Fruit fly (Drosophila melanogaster): ENCODE results near the gene trem.

trem gene

DNA sequence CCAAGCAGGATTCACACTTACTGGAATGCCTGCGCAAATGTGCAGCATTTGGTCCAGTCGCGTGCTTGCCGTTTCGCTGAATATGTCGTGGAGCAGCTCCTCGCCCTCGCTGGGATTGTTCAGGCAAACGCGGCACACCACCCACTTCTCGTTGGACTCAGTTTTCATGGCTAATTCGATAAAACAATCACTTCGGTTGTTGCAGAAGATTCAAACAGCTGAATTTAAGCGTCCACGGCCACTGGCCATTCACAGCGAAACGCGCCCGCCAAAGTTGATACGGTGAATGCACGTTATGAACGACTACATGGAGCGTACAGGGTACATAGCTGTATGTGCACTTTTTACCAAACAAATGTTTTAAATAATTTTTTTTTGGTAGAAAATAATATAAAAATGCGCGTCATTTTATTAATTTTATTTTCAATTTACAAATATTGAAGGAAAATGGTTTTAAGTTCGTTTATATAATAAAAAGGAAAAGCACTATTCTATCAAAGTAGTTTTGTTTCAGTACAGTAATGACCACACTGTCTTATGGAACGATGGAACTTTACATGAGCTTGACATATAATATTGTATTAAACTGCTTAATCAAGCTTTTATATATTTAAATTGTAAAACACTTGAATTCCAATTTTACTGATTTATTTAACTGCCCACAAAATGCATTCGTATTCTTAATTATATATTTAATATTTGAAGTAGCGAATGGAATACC is at the start of gene trem (continued):
- TF ChIP-seq Sox15 (GFP tag; optimal IDR thresholded peaks at IDR 0.05) = peak; percentile 75
- no peak for TF ChIP-seq CG6808 (GFP tag; optimal IDR thresholded peaks at IDR 0.05)
- peak; percentile 29 to 89 for TF ChIP-seq salr (GFP tag; optimal IDR thresholded peaks at IDR 0.05)
- no peak for TF ChIP-seq Lpt (GFP tag; optimal IDR thresholded peaks at IDR 0.05)
- TF ChIP-seq Blimp-1 (GFP tag; optimal IDR thresholded peaks at IDR 0.05) = peak; percentile 41
- TF ChIP-seq fd85E (GFP tag; optimal IDR thresholded peaks at IDR 0.05) = no peak
- TF ChIP-seq vri (GFP tag; optimal IDR thresholded peaks at IDR 0.05) = no peak
- no peak for TF ChIP-seq Hr38 (GFP tag; optimal IDR thresholded peaks at IDR 0.05)
- peak; percentile 67 for TF ChIP-seq CG8319 (GFP tag; optimal IDR thresholded peaks at IDR 0.05)

dm6 chr3R:20080205-20080604 is 49.1 kb upstream of the trem start:
- no peak for TF ChIP-seq pdm3 (GFP tag; optimal IDR thresholded peaks at IDR 0.05)
- no peak for TF ChIP-seq CG34406 (GFP tag; optimal IDR thresholded peaks at IDR 0.05)
- TF ChIP-seq spab (GFP tag; optimal IDR thresholded peaks at IDR 0.05) = no peak
- no peak for TF ChIP-seq Ets96B (tag; optimal IDR thresholded peaks at IDR 0.05)
- no peak for TF ChIP-seq lz (GFP tag; optimal IDR thresholded peaks at IDR 0.05)
- TF ChIP-seq CG6854 (GFP tag; optimal IDR thresholded peaks at IDR 0.05) = no peak
- no peak for TF ChIP-seq CG6792 (GFP tag; optimal IDR thresholded peaks at IDR 0.05)
- TF ChIP-seq Lpt (GFP tag; optimal IDR thresholded peaks at IDR 0.05) = no peak
- TF ChIP-seq dsx (GFP tag; optimal IDR thresholded peaks at IDR 0.05; ENCODE audit: poor library complexity, severe bottlenecking) = no peak
- TF ChIP-seq cyc (GFP tag; optimal IDR thresholded peaks at IDR 0.05) = no peak
- no peak for TF ChIP-seq CG11902 (GFP tag; optimal IDR thresholded peaks at IDR 0.05)
- no peak for TF ChIP-seq CG11294 (GFP tag; IDR thresholded peaks at IDR 0.05)
- TF ChIP-seq CG8319 (GFP tag; optimal IDR thresholded peaks at IDR 0.05) = no peak

DNA sequence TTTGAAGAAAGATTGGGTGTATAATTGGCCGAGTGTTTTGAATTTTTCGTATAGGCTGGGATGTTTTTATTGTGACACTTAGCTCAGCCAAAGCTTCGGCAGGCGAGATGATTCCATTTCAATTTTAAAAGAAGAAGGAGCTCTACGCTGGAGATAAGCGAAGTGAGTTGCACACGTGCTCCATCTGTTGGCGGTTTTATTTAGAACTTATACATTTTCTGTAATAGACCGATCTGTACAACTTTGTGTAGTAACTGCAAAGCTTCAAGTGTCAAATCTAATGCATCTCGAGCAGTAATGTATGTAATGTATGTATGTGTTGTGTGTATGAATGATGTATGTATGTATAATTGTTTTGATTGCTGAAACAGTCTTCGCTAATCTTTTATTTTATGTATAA is 35.3 kb upstream of the trem start:
- TF ChIP-seq ss (GFP tag; optimal IDR thresholded peaks at IDR 0.05) (no peak), vri (GFP tag; optimal IDR thresholded peaks at IDR 0.05) (no peak), CG6854 (GFP tag; optimal IDR thresholded peaks at IDR 0.05) (no peak), CG16779 (tag; optimal IDR thresholded peaks at IDR 0.05) (no peak), CG6808 (GFP tag; optimal IDR thresholded peaks at IDR 0.05) (no peak), topi (GFP tag; optimal IDR thresholded peaks at IDR 0.05) (no peak), acj6 (GFP tag; optimal IDR thresholded peaks at IDR 0.05) (no peak), Smox (GFP tag; optimal IDR thresholded peaks at IDR 0.05) (no peak), CG6163 (GFP tag; IDR thresholded peaks at IDR 0.05) (no peak), Met (GFP tag; optimal IDR thresholded peaks at IDR 0.05) (no peak), pdm3 (GFP tag; optimal IDR thresholded peaks at IDR 0.05) (no peak), fkh (GFP tag; optimal IDR thresholded peaks at IDR 0.05) (no peak), Gug (GFP tag; IDR thresholded peaks at IDR 0.05) (no peak), CG9139 (GFP tag; optimal IDR thresholded peaks at IDR 0.05) (no peak), svp (GFP tag) (no peak), CG3032 (tag; optimal IDR thresholded peaks at IDR 0.05) (no peak)

dm6 chr3R:20059650-20060049 is 28.5 kb upstream of the trem start, which contains the start of gene CG4390:
TSS of gene CG4390 (minus strand) at chr3R:20059750.
- no peak for TF ChIP-seq Hr4 (GFP tag; optimal IDR thresholded peaks at IDR 0.05)
- no peak for TF ChIP-seq salr (GFP tag; optimal IDR thresholded peaks at IDR 0.05)
- no peak for TF ChIP-seq CG8319 (GFP tag; optimal IDR thresholded peaks at IDR 0.05)
- no peak for TF ChIP-seq pdm3 (GFP tag; optimal IDR thresholded peaks at IDR 0.05)
- no peak for TF ChIP-seq CG6163 (GFP tag; IDR thresholded peaks at IDR 0.05)
- TF ChIP-seq CG32006 (GFP tag; optimal IDR thresholded peaks at IDR 0.05) = no peak
- TF ChIP-seq CG34406 (GFP tag; optimal IDR thresholded peaks at IDR 0.05) = no peak
- TF ChIP-seq Eip93F (GFP tag; optimal IDR thresholded peaks at IDR 0.05) = no peak
- TF ChIP-seq CG3032 (tag; optimal IDR thresholded peaks at IDR 0.05) = no peak
- no peak for TF ChIP-seq CG8632 (GFP tag; optimal IDR thresholded peaks at IDR 0.05)
- no peak for TF ChIP-seq CG6276 (GFP tag; optimal IDR thresholded peaks at IDR 0.05)
- no peak for TF ChIP-seq Hr39 (GFP tag; optimal IDR thresholded peaks at IDR 0.05)

All from whole organism, prepupa.